Worm (Caenorhabditis elegans): Measurements from ENCODE around the gene F45H10.5.

DNA sequence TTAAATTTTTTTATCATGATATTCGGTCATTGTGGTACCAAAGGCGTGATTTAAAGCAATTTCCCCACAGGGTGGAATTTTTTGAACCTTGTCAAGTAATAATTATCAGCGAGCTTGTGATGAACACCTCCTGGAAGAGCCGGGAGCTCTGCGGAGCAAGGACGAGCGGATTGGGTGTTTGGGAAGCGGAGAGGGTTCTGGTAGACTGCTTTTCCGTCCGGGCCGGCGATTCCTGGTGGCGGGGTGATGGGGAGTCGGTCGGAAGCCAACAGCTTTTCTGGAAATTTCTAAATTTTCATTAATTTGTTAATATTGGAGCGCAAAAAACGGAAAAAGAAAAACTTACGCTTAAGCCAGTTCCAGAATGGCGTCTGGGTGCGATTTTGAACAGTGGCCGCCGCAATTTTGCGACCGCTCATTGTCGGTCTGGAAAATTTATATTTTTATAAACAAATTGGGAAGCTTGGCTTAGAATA is 7.5 kb upstream of the F45H10.5 start, which contains the start of gene ndua-7:
- TF ChIP-seq nhr-129 (tag; optimal IDR thresholded peaks at IDR 0.05): no peak
- no peak for TF ChIP-seq unc-62 (GFP tag; optimal IDR thresholded peaks at IDR 0.05)
- no peak for TF ChIP-seq elt-1 (tag; optimal IDR thresholded peaks at IDR 0.05)

Measured in whole organism, L2 larva.